Worm (Caenorhabditis elegans) whole organism, L4 larva: ENCODE measurements around the gene C12D12.1.

Source experiments
- F26F4.8 ChIP-seq: fragments of 200-800 bp; sonication (Bioruptor generic); conservative IDR thresholded peaks from 2 replicates; pipeline ENCODE4 v1.3.6; 2022; ENCODE audit warnings: missing genetic modification characterization, missing compliant biosample characterization
- R02D3.7 ChIP-seq: fragments of 150-350 bp; sonication (generic microtip); optimal IDR thresholded peaks from 3 replicates; lab custom pipeline; 2014; ENCODE audit warnings: missing biosample characterization, missing genetic modification characterization
- daf-12 ChIP-seq: fragments of 150-350 bp; optimal IDR thresholded peaks from 2 replicates; lab custom pipeline; 2014; ENCODE audit warnings: missing biosample characterization, missing genetic modification reagents, missing genetic modification characterization
- dpl-1 ChIP-seq: fragments of 150-350 bp; optimal IDR thresholded peaks from 2 replicates; lab custom pipeline; 2014; ENCODE audit warnings: missing biosample characterization, missing genetic modification reagents, missing genetic modification characterization
- fkh-10 ChIP-seq: fragments of 150-350 bp; optimal IDR thresholded peaks from 2 replicates; lab custom pipeline; 2014; ENCODE audit warnings: missing biosample characterization, missing genetic modification reagents, missing genetic modification characterization
- lim-7 ChIP-seq: fragments of 200-800 bp; sonication (Bioruptor generic); IDR thresholded peaks from 2 replicates; pipeline ENCODE4 v1.3.6; 2022; ENCODE audit warnings: missing genetic modification characterization, missing compliant biosample characterization
- lin-38 ChIP-seq: fragments of 200-800 bp; sonication (Bioruptor generic); IDR thresholded peaks from 2 replicates; pipeline ENCODE4 v1.3.6; 2022; ENCODE audit warnings: missing genetic modification reagents, missing genetic modification characterization, missing compliant biosample characterization
- mdl-1 ChIP-seq, 2 experiments: fragments of 150-350 bp in 1 of 2; sonication (generic microtip) in 1 of 2; optimal IDR thresholded peaks; 2 replicates each; lab custom pipeline; 2014 to 2017; ENCODE audit warnings: missing biosample characterization in 2 of 2, missing genetic modification characterization in 2 of 2
- nhr-76 ChIP-seq: fragments of 150-350 bp; optimal IDR thresholded peaks from 2 replicates; lab custom pipeline; 2014; ENCODE audit warnings: missing biosample characterization, missing genetic modification characterization
- snpc-4 ChIP-seq: fragments of 150-350 bp; optimal IDR thresholded peaks from 2 replicates; lab custom pipeline; 2014; ENCODE audit warnings: missing biosample characterization, missing genetic modification characterization
- unc-130 ChIP-seq: sonication (generic microtip); optimal IDR thresholded peaks from 2 replicates; lab custom pipeline; 2016; ENCODE audit warnings: missing genetic modification reagents, missing genetic modification characterization, missing compliant biosample characterization
- unc-62 ChIP-seq, 3 experiments: fragments of 150-350 bp in 1 of 3; sonication (generic microtip); optimal IDR thresholded peaks in 2 of 3; peaks in 1 of 3; 1 replicate in 1 of 3; 2 replicates in 2 of 3; lab custom pipeline; 2014 to 2017; ENCODE audit warnings: missing biosample characterization in 3 of 3, missing genetic modification characterization in 3 of 3, missing genetic modification reagents in 3 of 3, missing genotype in 1 of 3
- zag-1 ChIP-seq: fragments of 150-350 bp; optimal IDR thresholded peaks from 2 replicates; lab custom pipeline; 2014; ENCODE audit warnings: missing biosample characterization, missing genetic modification characterization
- zfp-3 ChIP-seq: fragments of 200-800 bp; sonication (Bioruptor generic); conservative IDR thresholded peaks from 2 replicates; pipeline ENCODE4 v1.3.6; 2022; ENCODE audit warnings: missing genetic modification reagents, missing genetic modification characterization, missing compliant biosample characterization

- TF ChIP-seq snpc-4 (tag; lab: Kevin White, UChicago) (no peak), unc-62 (GFP tag; optimal IDR thresholded peaks at IDR 0.05 in 1 of 2; lab: Kevin White, UChicago) (no peak), unc-62 (tag; optimal IDR thresholded peaks at IDR 0.05; lab: Kevin White, UChicago) (no peak), F26F4.8 (GFP tag; lab: Robert Waterston, UW) (no peak), lim-7 (GFP tag; lab: Robert Waterston, UW) (no peak), nhr-76 (tag; lab: Kevin White, UChicago) (no peak), dpl-1 (GFP tag; lab: Kevin White, UChicago) (no peak), daf-12 (tag; lab: Kevin White, UChicago) (no peak), zfp-3 (GFP tag; lab: Robert Waterston, UW) (no peak), zag-1 (tag; lab: Kevin White, UChicago) (no peak), unc-130 (no peak), mdl-1 (tag; optimal IDR thresholded peaks at IDR 0.05; lab: Kevin White, UChicago) (no peak), R02D3.7 (tag; lab: Kevin White, UChicago) (no peak), lin-38 (no peak), fkh-10 (GFP tag; lab: Kevin White, UChicago) (no peak)
These were observed 43.2 kb downstream of the C12D12.1 start, which contains the start of gene rgs-7 for ce11 chrX:3542242-3542641.
